Fruit fly (Drosophila melanogaster): ENCODE data around the gene RhoGEF64C.

RhoGEF64C gene

dm6 chr3L:4800641-4801040 is 108.1 kb downstream of the RhoGEF64C start (continued):
- no peak for TF ChIP-seq mam (GFP tag; optimal IDR thresholded peaks at IDR 0.05)
- peak; percentile 16; the same call in 1 of the 2 replicates for TF ChIP-seq onecut (GFP tag; IDR thresholded peaks at IDR 0.05)

DNA sequence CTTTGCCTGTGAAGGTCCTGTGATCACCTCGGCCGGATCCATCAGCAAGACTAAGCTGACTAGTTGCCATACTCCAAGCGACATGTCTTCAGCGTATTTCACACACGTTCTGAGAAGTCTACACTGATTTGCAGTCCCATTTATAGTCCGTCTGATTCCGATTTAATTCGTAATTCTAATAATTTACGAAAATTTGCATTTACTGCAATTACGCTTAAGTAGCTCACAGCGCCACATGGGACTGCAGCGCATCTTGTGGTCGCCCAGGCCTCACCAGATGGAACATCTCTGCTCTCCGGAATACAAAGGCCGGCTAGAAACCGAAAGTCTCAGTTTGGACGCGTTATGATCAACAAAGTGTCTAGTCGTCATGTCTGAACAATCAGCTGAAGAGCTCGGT is 112.6 kb downstream of the RhoGEF64C start, which contains the start of gene CG7509:
Gene CG7509 (minus strand): TSS at position 101 of the 400 bp plus-strand sequence.
- TF ChIP-seq odd (GFP tag; optimal IDR thresholded peaks at IDR 0.05) (no peak), Ets65A (GFP tag) (peak; percentile 42)

DNA sequence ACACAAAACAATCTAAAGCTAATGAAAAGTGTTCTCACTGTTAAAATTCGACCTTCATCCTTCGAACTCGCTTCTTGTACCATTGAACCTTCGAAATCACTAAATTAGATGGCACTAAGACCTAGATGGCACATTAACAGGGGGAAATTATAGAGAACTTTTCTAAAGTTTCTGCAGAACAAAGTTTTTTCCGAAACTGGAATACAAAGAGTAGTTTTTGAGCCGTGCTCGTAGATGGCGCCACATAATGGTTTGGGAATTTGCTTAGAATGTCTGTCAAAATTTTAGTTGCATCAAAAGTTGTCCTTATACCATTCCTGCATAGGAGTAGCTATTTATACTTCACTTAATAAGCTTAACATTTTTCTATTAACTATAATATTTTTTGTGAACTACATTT is 113.2 kb downstream of the RhoGEF64C start:
- TF ChIP-seq CG4617 (GFP tag; optimal IDR thresholded peaks at IDR 0.05; ENCODE audit: borderline replicate concordance) (no peak), inv (GFP tag; IDR thresholded peaks at IDR 0.05; ENCODE audit: partially characterized antibody) (no peak), CG7357 (GFP tag; IDR thresholded peaks at IDR 0.05) (no peak), gsb (GFP tag; IDR thresholded peaks at IDR 0.05) (no peak), CG15269 (tag; optimal IDR thresholded peaks at IDR 0.05) (no peak), Dip2 (GFP tag; IDR thresholded peaks at IDR 0.05) (peak; percentile 34; the same call in 1 of the 2 replicates), pita (GFP tag; optimal IDR thresholded peaks at IDR 0.05) (peak; percentile 39), stwl (tag; optimal IDR thresholded peaks at IDR 0.05) (peak; percentile 15), pfk (GFP tag; optimal IDR thresholded peaks at IDR 0.05) (no peak), bowl (GFP tag; IDR thresholded peaks at IDR 0.05) (no peak), kni (GFP tag; optimal IDR thresholded peaks at IDR 0.05) (no peak), Ets65A (GFP tag) (peak; percentile 21), CG11456 (GFP tag; IDR thresholded peaks at IDR 0.05) (0 out of 3 replicates have a peak, but pooled peaks have one; percentile 5), sens (GFP tag) (peak; percentile 21), vnd (GFP tag; IDR thresholded peaks at IDR 0.05; ENCODE audit: partially characterized antibody) (no peak), CTCF (GFP tag; optimal IDR thresholded peaks at IDR 0.05) (peak; percentile 92), Mes4 (GFP tag; optimal IDR thresholded peaks at IDR 0.05) (no peak), bbx (GFP tag; IDR thresholded peaks at IDR 0.05; ENCODE audit: partially characterized antibody) (no peak), CG1792 (GFP tag; optimal IDR thresholded peaks at IDR 0.05) (no peak), CG6854 (GFP tag; optimal IDR thresholded peaks at IDR 0.05) (no peak)

DNA sequence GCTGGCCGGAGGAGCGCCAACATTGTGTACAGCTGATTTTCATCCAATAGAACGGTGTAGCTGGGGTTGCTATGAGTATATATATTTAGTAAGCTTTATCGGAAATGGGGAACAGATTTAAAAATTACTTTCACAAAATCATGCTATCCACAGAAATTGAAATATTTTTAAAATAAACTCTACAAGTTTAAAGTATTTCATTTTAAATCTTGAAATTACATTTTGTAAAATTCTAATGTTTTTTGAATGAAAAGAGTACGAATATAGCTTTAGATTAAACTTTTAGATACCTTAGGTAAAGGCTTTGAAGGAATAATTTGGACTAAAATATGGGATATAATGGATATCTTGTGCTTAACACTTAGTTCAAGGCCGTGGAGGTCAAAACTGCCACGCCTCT is 114.7 kb downstream of the RhoGEF64C start, which contains the start of gene CG18808:
Gene CG18808 (minus strand): TSS at position 101 of the 400 bp plus-strand sequence.
- TF ChIP-seq sima (GFP tag; optimal IDR thresholded peaks at IDR 0.05) = no peak
- TF ChIP-seq sc (optimal IDR thresholded peaks at IDR 0.05) = no peak
- TF ChIP-seq sc (GFP tag; optimal IDR thresholded peaks at IDR 0.05) = no peak
- no peak for TF ChIP-seq CG6765 (GFP tag; optimal IDR thresholded peaks at IDR 0.05)
- TF ChIP-seq nerfin-2 (GFP tag; IDR thresholded peaks at IDR 0.05; ENCODE audit: partially characterized antibody) = no peak
- TF ChIP-seq CG4730 (GFP tag; IDR thresholded peaks at IDR 0.05) = no peak
- TF ChIP-seq Fer1 (GFP tag; optimal IDR thresholded peaks at IDR 0.05) = no peak
- TF ChIP-seq run (tag; optimal IDR thresholded peaks at IDR 0.05) = no peak
- no peak for TF ChIP-seq CG18599 (GFP tag; optimal IDR thresholded peaks at IDR 0.05)
- TF ChIP-seq Spps (tag; optimal IDR thresholded peaks at IDR 0.05) = no peak
- no peak for TF ChIP-seq CG7928 (GFP tag; optimal IDR thresholded peaks at IDR 0.05)
- no peak for TF ChIP-seq insv (GFP tag; optimal IDR thresholded peaks at IDR 0.05)
- TF ChIP-seq seq (GFP tag; IDR thresholded peaks at IDR 0.05) = no peak
- TF ChIP-seq toy (GFP tag; IDR thresholded peaks at IDR 0.05) = no peak
- no peak for TF ChIP-seq Deaf1 (tag; optimal IDR thresholded peaks at IDR 0.05)
- TF ChIP-seq pum (GFP tag; optimal IDR thresholded peaks at IDR 0.05) = no peak
- TF ChIP-seq CG1529 (GFP tag; optimal IDR thresholded peaks at IDR 0.05) = no peak
